Worm (Caenorhabditis elegans): Measurements from ENCODE around the gene C01C10.2.
A peak's percentile ranks its signal among the peaks of the same experiment; 100 is the strongest.

ce11 chrX:7445734-7446133, 7.8 kb upstream of the C01C10.2 start:
- TF ChIP-seq nhr-129 (tag; optimal IDR thresholded peaks at IDR 0.05) (peak; percentile 32), egl-27 (tag; optimal IDR thresholded peaks at IDR 0.05) (no peak), ama-1 (optimal IDR thresholded peaks at IDR 0.05) (no peak), ZK546.5 (tag; optimal IDR thresholded peaks at IDR 0.05) (no peak), ceh-82 (tag; optimal IDR thresholded peaks at IDR 0.05) (no peak), lin-39 (tag; optimal IDR thresholded peaks at IDR 0.05) (no peak), ztf-11 (tag; optimal IDR thresholded peaks at IDR 0.05) (no peak), fos-1 (tag; optimal IDR thresholded peaks at IDR 0.05) (peak; percentile 34), unc-62 (GFP tag; optimal IDR thresholded peaks at IDR 0.05) (no peak), nhr-10 (tag; optimal IDR thresholded peaks at IDR 0.05) (no peak), lin-13 (GFP tag; optimal IDR thresholded peaks at IDR 0.05) (no peak), ztf-1 (GFP tag; conservative IDR thresholded peaks at IDR 0.05) (no peak), zag-1 (tag; optimal IDR thresholded peaks at IDR 0.05) (no peak), unc-39 (tag; optimal IDR thresholded peaks at IDR 0.05) (no peak)
